Fruit fly (Drosophila melanogaster): ENCODE measurements around the gene CG1812.

CG1812 gene

DNA sequence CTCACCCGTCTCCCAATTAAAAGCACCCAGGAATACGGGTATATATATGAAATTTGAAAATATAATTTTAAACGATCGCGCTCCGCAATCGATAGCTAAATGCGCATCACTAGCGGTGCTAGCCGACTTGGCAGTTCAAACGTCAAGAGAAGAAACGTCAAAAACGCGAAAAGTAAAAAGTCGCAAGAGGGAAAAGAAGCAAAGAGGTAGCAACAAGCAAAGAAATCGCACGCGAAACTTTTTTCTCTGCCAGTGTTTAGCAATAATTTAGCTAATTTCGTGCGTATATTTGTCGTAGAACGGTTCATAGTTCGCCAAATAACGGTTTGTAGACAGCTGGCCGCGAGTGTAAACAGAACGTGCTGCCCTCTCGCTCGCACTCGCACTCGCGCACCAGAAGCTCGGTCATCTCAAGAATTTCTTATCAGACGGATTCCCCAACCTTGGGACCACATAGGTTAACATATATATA, at the start of gene CG1812:
CG1812 (plus strand) TSS at position 163 of the 472 bp plus-strand sequence.
- TF ChIP-seq CG17801 (GFP tag; optimal IDR thresholded peaks at IDR 0.05; ENCODE audit: partially characterized antibody), result peak; percentile 43

DNA sequence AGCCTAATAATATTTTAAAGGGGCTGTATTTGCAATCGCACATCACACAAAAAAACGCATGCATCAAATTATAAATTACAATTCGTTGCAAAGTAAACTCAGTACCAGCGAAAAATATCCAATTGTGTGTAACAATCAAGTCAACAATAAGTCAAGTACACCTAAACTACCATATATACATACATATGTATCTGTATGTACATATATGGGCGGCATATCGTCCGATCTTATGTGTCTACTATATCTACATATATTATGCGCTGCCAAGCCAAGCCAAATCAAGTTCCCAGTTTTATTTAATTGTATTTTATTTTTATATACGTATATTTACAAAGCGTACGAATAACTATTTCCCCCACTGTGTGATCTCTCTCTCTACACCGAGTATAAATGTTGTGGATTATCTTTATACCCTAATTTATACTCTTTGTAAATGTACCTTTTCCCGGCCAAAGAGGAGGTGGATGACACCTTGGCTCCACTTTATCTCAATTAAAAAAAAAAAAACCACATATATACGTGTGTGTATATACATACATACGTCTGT, 44.9 kb upstream of the CG1812 start:
- TF ChIP-seq CG17801 (GFP tag; optimal IDR thresholded peaks at IDR 0.05; ENCODE audit: partially characterized antibody), result peak; percentile 55

DNA sequence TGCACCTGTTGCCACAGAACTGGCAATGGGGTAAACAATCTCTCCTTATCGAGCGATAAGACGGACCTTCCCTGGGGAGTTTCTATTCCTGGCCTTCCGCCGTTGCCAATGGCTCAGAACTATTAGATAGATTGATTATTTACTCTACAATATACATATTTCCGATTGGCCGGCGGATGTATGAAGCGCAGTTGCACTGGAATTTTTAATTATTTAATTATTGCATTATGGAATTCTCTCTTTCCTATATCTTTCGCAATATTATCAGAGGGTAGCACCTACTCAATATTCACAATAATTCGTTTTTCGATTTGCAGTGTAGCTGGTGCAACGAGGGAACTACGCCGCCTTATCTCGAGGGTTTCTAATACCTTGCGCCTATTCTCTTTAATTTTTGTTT, 44.2 kb upstream of the CG1812 start, which contains the start of gene GstT3:
GstT3 (plus strand) TSS at position 301 of the 400 bp plus-strand sequence.
- TF ChIP-seq CG17801 (GFP tag; optimal IDR thresholded peaks at IDR 0.05; ENCODE audit: partially characterized antibody), result no peak

dm6 chrX:20468192-20468591, 43.2 kb upstream of the CG1812 start:
- peak; percentile 60 for TF ChIP-seq CG17801 (GFP tag; optimal IDR thresholded peaks at IDR 0.05; ENCODE audit: partially characterized antibody)

DNA sequence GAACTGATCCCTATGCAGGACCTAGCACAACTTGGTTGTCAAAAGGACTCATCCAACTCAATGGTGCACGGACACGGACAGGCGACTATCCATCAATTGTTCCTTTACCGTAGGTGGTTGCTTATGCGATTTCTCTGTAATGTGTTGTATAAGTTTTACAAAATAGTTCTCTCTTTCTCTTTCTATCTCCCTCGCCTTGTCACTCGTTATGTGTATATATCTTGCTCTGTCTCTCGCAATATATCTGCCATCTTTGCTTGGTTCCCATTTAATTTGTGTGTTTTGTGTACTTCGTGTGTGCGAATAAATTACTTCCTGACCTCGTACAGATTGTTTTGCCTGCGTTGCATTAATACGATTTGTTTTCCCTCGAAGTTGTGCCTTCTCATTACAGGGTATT, 40.6 kb upstream of the CG1812 start:
- no peak for TF ChIP-seq CG17801 (GFP tag; optimal IDR thresholded peaks at IDR 0.05; ENCODE audit: partially characterized antibody)

DNA sequence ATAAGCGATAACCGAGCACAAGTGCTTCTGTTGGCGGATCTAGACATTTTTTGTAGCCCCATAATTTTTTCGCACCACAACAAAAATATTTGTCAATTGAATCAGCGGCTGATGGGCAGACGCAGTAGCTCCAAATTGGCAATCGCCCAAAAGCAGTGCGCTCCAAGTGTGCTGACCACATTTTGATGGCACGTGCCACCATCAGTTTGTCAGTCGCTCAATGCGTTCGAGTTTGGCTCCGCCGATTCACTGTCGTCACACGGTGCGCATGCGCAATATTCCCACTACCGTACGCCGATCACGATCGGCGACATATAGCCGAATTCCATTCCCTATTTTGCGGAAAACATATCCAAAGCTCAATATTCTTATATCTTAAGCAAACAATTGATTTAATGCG, 32.7 kb upstream of the CG1812 start:
- TF ChIP-seq CG17801 (GFP tag; optimal IDR thresholded peaks at IDR 0.05; ENCODE audit: partially characterized antibody), result no peak

DNA sequence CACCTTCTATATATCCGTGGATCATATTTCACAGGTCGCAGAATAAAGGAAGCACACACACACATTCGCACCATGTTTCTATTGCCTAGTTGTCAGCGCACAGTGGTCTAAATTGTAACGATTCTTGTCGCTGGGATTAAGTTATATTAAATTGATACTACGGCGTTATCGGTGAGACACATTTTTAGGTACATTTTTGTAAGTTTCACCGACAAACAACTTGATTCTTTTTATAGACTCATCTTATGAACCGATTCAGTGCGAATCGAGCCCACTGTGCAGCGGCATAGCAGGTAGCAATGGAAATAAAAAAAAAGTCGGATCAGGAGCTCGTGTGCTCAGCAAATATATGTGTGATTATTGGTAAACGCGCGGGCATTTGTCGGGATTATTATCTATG, 31.0 kb upstream of the CG1812 start:
- TF ChIP-seq CG17801 (GFP tag; optimal IDR thresholded peaks at IDR 0.05; ENCODE audit: partially characterized antibody), result peak; percentile 23

dm6 chrX:20481404-20481803, 29.9 kb upstream of the CG1812 start:
- no peak for TF ChIP-seq CG17801 (GFP tag; optimal IDR thresholded peaks at IDR 0.05; ENCODE audit: partially characterized antibody)

DNA sequence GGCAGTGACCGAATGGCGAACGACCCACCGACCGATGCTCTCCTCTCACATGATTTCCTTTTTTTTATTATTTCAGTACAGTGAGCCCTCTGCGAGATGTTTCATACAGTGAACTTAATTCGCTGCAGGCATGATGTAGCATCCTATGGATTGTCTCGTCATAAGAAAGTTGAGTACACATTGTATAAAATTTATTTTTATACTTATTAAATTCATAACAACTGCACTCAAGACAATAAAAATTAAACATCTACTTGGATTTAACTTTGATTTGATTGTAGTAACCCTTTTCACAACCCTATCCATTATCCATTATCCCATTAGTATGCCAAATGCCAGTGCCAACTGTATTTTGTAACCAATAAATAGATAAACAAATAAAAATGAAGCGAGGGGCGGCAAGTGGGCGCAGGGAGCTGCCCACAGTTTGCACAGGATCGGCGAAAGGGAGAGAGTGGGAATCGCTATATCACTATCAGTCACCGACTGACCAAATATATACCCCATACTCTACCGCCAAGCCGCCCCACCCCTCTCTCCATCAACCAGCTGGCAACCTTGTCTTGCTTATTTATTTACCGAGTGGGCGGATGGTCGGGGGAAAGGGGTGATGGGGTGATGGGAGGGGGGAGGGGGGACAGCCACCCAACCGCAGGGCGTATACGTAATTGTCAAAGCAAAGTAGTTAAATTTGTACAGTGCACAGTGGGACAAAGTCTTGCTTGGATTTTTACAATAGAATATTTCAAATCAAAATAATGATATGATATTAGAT, 28.4 kb upstream of the CG1812 start:
- no peak for TF ChIP-seq CG17801 (GFP tag; optimal IDR thresholded peaks at IDR 0.05; ENCODE audit: partially characterized antibody)

- no peak for TF ChIP-seq CG17801 (GFP tag; optimal IDR thresholded peaks at IDR 0.05; ENCODE audit: partially characterized antibody)
Measured at dm6 chrX:20485880-20486279, 25.5 kb upstream of the CG1812 start, which contains the start of gene CG15461. CG15461 (plus strand) TSS chrX:20486180.

DNA sequence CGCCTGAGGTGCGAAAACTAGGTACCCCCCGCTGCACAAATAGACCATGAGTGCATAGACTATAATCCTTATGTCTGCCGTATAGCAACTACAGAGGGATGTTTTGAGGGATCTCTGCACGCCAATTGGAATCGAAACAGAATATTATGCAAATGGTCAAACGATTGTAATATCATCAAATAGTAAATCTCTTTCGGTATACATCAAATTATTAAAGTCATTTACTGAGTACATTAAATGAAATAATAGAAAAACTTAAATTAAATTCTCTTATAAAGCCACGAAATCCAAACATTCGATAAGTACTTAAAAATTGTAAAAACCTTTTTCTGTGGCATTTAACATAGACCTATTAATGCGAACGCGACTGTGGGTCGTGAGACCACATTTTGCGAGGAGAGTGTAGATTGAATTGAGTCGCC, 22.6 kb upstream of the CG1812 start:
- peak; percentile 73 for TF ChIP-seq CG17801 (GFP tag; optimal IDR thresholded peaks at IDR 0.05; ENCODE audit: partially characterized antibody)

DNA sequence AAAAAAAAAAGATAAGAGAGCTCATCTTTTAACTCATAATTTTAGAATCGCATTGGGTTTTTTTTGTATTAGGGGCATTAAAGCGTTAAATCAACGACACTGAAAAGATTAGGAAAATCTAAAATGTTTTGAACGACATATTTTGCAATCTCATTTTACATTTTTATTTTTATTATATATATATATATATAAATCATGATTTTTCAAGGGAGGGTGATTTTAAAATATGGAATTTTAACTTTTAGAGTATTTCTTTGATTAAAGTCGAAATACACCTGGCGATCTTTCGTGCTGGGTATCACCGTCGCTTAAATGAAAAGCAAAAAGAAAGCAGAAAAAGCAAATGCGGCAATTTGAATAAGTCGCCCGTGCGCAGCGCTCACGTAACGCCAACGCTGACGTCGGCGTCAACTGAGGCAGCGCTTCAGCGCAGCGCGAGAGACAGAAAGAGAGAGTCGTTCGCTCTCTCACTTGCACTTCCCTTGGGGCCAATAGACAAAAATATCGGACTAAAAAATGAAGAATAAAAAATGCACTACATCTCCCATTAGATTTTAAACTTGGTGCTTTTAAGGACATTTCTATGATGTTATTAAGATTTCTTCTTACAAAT, 21.9 kb upstream of the CG1812 start:
- no peak for TF ChIP-seq CG17801 (GFP tag; optimal IDR thresholded peaks at IDR 0.05; ENCODE audit: partially characterized antibody)

DNA sequence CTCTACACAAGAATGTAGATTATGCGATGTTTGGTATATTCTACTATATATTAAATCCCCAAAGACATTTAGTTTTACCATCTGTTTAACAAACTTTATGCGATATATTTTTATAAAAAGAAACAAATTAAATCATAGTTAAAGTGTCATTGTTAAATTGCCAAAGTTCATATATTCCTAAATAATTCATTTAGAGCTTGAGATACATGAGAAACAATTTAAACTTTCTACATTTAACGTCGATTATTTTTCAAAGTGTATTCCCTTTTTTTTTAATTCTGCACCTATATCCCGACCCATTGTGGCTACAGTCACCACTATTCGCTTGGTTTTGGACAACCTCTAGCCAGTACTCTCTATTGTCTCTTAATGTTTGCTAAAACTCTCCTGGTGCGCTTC, 21.4 kb upstream of the CG1812 start:
- no peak for TF ChIP-seq CG17801 (GFP tag; optimal IDR thresholded peaks at IDR 0.05; ENCODE audit: partially characterized antibody)

dm6 chrX:20490883-20491282, 20.5 kb upstream of the CG1812 start:
- no peak for TF ChIP-seq CG17801 (GFP tag; optimal IDR thresholded peaks at IDR 0.05; ENCODE audit: partially characterized antibody)

- TF ChIP-seq CG17801 (GFP tag; optimal IDR thresholded peaks at IDR 0.05; ENCODE audit: partially characterized antibody), result no peak
Measured at dm6 chrX:20492672-20493071, 18.7 kb upstream of the CG1812 start.

DNA sequence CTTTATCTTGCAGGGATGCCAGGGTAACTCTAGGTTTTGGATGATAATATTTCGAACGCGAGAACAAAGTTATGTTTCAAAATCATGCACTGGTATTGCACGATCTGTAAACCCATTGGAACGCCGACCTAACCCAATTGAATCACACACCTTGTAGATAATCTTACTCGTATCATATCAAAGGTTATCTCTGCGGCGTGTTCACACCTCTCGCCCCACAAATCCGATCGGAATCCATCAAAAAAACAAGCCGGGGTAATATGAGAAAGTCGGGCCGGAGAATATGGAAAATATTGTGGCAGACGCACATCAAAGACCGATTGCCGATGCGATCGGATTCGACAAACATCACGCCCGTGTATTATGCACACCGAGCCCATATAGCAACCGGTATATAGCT, 16.2 kb upstream of the CG1812 start:
- TF ChIP-seq CG17801 (GFP tag; optimal IDR thresholded peaks at IDR 0.05; ENCODE audit: partially characterized antibody), result no peak
